Worm (Caenorhabditis elegans) whole organism, mixed stage, embryonic: ENCODE results near the gene spin-2.

ENCODE experiments used
- M03D4.4 ChIP-seq: sonication (generic microtip); optimal IDR thresholded peaks from 2 replicates; lab custom pipeline; 2017; ENCODE audit warnings: mild to moderate bottlenecking, missing genetic modification characterization, missing compliant biosample characterization
- ceh-39 ChIP-seq: fragments of 150-350 bp; optimal IDR thresholded peaks from 2 replicates; lab custom pipeline; 2014; ENCODE audit warnings: missing biosample characterization, missing genetic modification characterization
- ceh-83 ChIP-seq: fragments of 200-800 bp; sonication (Bioruptor generic); optimal IDR thresholded peaks from 2 replicates; lab custom pipeline; 2018; ENCODE audit warnings: mild to moderate bottlenecking, missing genetic modification characterization, missing compliant biosample characterization
- ces-1 ChIP-seq: fragments of 150-350 bp; optimal IDR thresholded peaks from 2 replicates; lab custom pipeline; 2014; ENCODE audit warnings: missing biosample characterization, missing genetic modification reagents, missing genetic modification characterization
- cnd-1 ChIP-seq: fragments of 200-800 bp; sonication (Bioruptor generic); optimal IDR thresholded peaks from 2 replicates; lab custom pipeline; 2018; ENCODE audit warnings: mild to moderate bottlenecking, missing genetic modification characterization, missing compliant biosample characterization
- drap-1 ChIP-seq: fragments of 200-800 bp; sonication (Bioruptor generic); optimal IDR thresholded peaks from 3 replicates; lab custom pipeline; 2018; ENCODE audit warnings: mild to moderate bottlenecking, missing genetic modification characterization, missing compliant biosample characterization
- elt-1 ChIP-seq: sonication (generic microtip); optimal IDR thresholded peaks from 2 replicates; lab custom pipeline; 2017; ENCODE audit warnings: missing genetic modification characterization, mild to moderate bottlenecking, missing compliant biosample characterization, antibody characterized with exemption, moderate library complexity, borderline replicate concordance; ENCODE audit not compliant: insufficient read depth
- elt-3 ChIP-seq: fragments of 150-350 bp; optimal IDR thresholded peaks from 2 replicates; lab custom pipeline; 2014; ENCODE audit warnings: missing biosample characterization, missing genetic modification characterization
- flh-1 ChIP-seq: fragments of 200-800 bp; sonication (Bioruptor generic); optimal IDR thresholded peaks from 2 replicates; lab custom pipeline; 2018; ENCODE audit warnings: mild to moderate bottlenecking, missing genetic modification characterization, moderate library complexity, missing compliant biosample characterization
- ham-2 ChIP-seq: fragments of 200-800 bp; sonication (Bioruptor generic); optimal IDR thresholded peaks from 2 replicates; lab custom pipeline; 2018; ENCODE audit warnings: mild to moderate bottlenecking, missing genetic modification characterization, missing compliant biosample characterization
- hlh-1 ChIP-seq: fragments of 150-350 bp; optimal IDR thresholded peaks from 2 replicates; lab custom pipeline; 2014; ENCODE audit warnings: missing biosample characterization, missing genetic modification reagents, missing genetic modification characterization
- lin-13 ChIP-seq: fragments of 150-350 bp; optimal IDR thresholded peaks from 2 replicates; lab custom pipeline; 2014; ENCODE audit warnings: missing biosample characterization, missing genetic modification characterization
- lin-32 ChIP-seq: fragments of 200-800 bp; sonication (Bioruptor generic); optimal IDR thresholded peaks from 2 replicates; lab custom pipeline; 2018; ENCODE audit warnings: mild to moderate bottlenecking, missing genetic modification characterization, missing compliant biosample characterization
- lsy-2 ChIP-seq: fragments of 150-350 bp; optimal IDR thresholded peaks from 2 replicates; lab custom pipeline; 2014; ENCODE audit warnings: missing biosample characterization, missing genetic modification characterization
- mab-5 ChIP-seq: fragments of 150-350 bp; optimal IDR thresholded peaks from 2 replicates; lab custom pipeline; 2014; ENCODE audit warnings: missing biosample characterization, missing genetic modification characterization
- mep-1 ChIP-seq: fragments of 150-350 bp; optimal IDR thresholded peaks from 2 replicates; lab custom pipeline; 2017; ENCODE audit warnings: missing biosample characterization, missing genetic modification reagents, missing genetic modification characterization, inconsistent platforms
- mls-2 ChIP-seq: sonication (generic microtip); optimal IDR thresholded peaks from 2 replicates; lab custom pipeline; 2016; ENCODE audit warnings: mild to moderate bottlenecking, missing genetic modification characterization, moderate library complexity, missing compliant biosample characterization
- nhr-12 ChIP-seq: fragments of 150-350 bp; optimal IDR thresholded peaks from 2 replicates; lab custom pipeline; 2014; ENCODE audit warnings: missing biosample characterization, missing genetic modification characterization
- nhr-28 ChIP-seq: fragments of 150-350 bp; optimal IDR thresholded peaks from 2 replicates; lab custom pipeline; 2014; ENCODE audit warnings: missing biosample characterization, missing genetic modification characterization
- nhr-76 ChIP-seq: sonication (generic microtip); optimal IDR thresholded peaks from 2 replicates; lab custom pipeline; 2017; ENCODE audit warnings: missing biosample characterization, missing genetic modification characterization
- pha-4 ChIP-seq: fragments of 150-350 bp; optimal IDR thresholded peaks from 2 replicates; lab custom pipeline; 2018; ENCODE audit warnings: missing biosample characterization, missing genetic modification reagents, missing genetic modification characterization
- sem-2 ChIP-seq: fragments of 200-800 bp; sonication (Bioruptor generic); optimal IDR thresholded peaks from 2 replicates; lab custom pipeline; 2018; ENCODE audit warnings: mild to moderate bottlenecking, missing genetic modification characterization, missing compliant biosample characterization
- sptf-1 ChIP-seq: sonication (generic microtip); optimal IDR thresholded peaks from 2 replicates; lab custom pipeline; 2017; ENCODE audit warnings: mild to moderate bottlenecking, missing genetic modification characterization, moderate library complexity, missing compliant biosample characterization
- tbx-8 ChIP-seq: fragments of 200-800 bp; sonication (Bioruptor generic); optimal IDR thresholded peaks from 2 replicates; lab custom pipeline; 2018; ENCODE audit warnings: mild to moderate bottlenecking, missing genetic modification characterization, moderate library complexity, missing compliant biosample characterization
- unc-120 ChIP-seq: sonication (generic microtip); optimal IDR thresholded peaks from 2 replicates; lab custom pipeline; 2017; ENCODE audit warnings: missing genetic modification characterization, missing compliant biosample characterization; ENCODE audit not compliant: poor library complexity, severe bottlenecking
- unc-39 ChIP-seq: fragments of 150-350 bp; optimal IDR thresholded peaks from 2 replicates; lab custom pipeline; 2014; ENCODE audit warnings: missing biosample characterization, missing genetic modification characterization
- unc-62 ChIP-seq: fragments of 150-350 bp; optimal IDR thresholded peaks from 2 replicates; lab custom pipeline; 2014; ENCODE audit warnings: missing biosample characterization, missing genetic modification reagents, missing genetic modification characterization
- zip-8 ChIP-seq: fragments of 150-350 bp; optimal IDR thresholded peaks from 2 replicates; lab custom pipeline; 2014; ENCODE audit warnings: missing biosample characterization, missing genetic modification characterization
- ztf-11 ChIP-seq: fragments of 150-350 bp; optimal IDR thresholded peaks from 2 replicates; lab custom pipeline; 2014; ENCODE audit warnings: missing biosample characterization, missing genetic modification characterization

The spin-2 gene

DNA sequence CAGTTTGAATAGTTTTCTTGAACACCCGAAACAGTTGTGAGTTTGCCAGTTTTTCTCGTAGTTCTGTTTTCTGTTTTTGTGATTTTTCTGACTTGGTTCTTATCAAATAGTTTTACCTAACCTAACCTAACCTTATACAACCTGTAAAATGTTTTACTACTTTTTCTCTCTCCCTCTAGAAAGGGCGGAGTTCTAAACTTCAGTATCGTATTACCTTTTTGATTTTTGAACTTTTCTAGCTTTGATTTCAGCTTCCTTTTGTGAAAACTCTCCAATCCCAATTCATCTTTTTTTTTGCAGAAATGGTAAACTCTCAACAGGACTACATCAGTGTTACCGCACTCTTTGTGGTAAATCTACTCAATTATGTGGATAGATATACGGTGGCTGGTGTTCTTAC is at the start of gene spin-2:
Gene spin-2, plus strand, starts transcription at position 301 of the 400 bp plus-strand sequence.
- no peak for TF ChIP-seq lin-13 (tag; lab: Kevin White, UChicago)
- no peak for TF ChIP-seq ham-2 (GFP tag; lab: Kevin White, UChicago)
- no peak for TF ChIP-seq unc-120 (tag; lab: Kevin White, UChicago)
- no peak for TF ChIP-seq pha-4 (tag; lab: Kevin White, UChicago)
- no peak for TF ChIP-seq mab-5 (tag; lab: Kevin White, UChicago)
- TF ChIP-seq lsy-2 = no peak
- no peak for TF ChIP-seq ces-1 (GFP tag; lab: Kevin White, UChicago)
- TF ChIP-seq drap-1 = no peak
- TF ChIP-seq unc-62 (GFP tag; lab: Kevin White, UChicago) = no peak
- no peak for TF ChIP-seq hlh-1 (tag; lab: Kevin White, UChicago)
- TF ChIP-seq unc-39 (tag; lab: Kevin White, UChicago) = no peak
- TF ChIP-seq elt-3 = no peak
- TF ChIP-seq zip-8 (tag; lab: Kevin White, UChicago) = no peak
- TF ChIP-seq ceh-83 = no peak

DNA sequence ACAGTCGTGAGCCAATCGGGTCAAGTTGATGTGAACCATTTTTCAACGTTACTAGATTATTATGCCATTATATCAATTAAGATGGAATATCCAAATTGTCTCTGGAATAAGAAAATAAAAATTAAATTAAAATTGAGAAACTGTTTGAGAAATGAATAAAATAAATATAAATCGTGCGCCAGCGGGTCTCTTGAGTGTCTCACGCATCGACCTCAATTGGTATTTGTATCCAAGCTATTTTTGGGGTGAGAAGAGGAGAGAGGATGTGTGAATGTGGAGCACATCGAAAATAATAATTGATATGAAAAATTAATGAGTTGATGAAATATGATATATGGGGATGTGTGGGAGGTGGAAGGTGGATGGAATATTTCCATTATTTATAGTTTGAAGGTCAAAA is 47.9 kb upstream of the spin-2 start, which contains the start of gene F49E11.2:
Gene F49E11.2, minus strand, starts transcription at position 101 of the 400 bp plus-strand sequence.
- TF ChIP-seq nhr-76 = no peak
- TF ChIP-seq ceh-39 (tag; lab: Kevin White, UChicago) = no peak

DNA sequence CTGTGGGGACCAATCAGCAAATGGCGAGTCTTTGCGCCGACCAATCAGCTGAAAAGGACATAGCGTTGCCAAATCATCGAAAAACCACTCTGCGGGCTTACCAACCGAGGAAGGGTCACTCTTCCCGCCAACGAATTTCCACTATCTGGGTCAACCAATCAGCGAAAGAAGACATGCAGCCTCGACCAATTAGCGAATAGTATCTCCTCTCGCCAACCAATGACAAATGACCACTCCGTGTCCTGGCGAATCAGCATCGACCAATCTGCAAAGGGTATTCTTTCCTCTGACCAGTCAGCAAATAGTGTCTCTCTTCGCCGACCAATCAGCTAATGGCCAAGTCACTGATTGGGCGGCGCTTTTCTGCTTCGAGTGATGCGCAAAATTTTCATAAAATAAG is 45.3 kb upstream of the spin-2 start:
- TF ChIP-seq sptf-1 (tag; lab: Kevin White, UChicago) (no peak), mep-1 (tag; lab: Kevin White, UChicago) (no peak), sem-2 (GFP tag; lab: Kevin White, UChicago) (no peak), drap-1 (no peak), cnd-1 (tag; lab: Kevin White, UChicago) (no peak), nhr-76 (no peak), lin-32 (no peak), ztf-11 (no peak), elt-3 (no peak), M03D4.4 (tag; lab: Kevin White, UChicago) (no peak)

DNA sequence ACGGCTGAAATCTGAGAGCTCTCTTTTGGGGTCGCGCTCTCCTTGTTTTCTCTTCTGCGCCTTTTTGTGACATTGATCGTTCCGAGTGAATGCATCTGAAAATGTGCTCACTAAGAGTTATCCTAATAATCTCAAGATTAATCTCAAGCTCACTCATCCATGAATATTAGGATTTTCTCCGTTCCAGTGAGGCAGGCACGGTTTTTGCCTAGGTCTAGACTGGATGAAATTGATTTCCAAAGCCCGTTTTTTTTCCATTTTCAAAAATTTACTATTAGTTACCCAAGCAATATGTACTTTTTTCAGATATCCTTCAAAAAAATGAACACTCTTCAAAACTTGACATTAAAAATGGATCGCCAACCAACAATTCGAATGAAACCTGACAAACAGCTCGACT is 44.7 kb upstream of the spin-2 start, which contains the start of gene amt-2:
Gene amt-2, plus strand, starts transcription at position 301 of the 400 bp plus-strand sequence.
- no peak for TF ChIP-seq ceh-39 (tag; lab: Kevin White, UChicago)
- TF ChIP-seq elt-3 = no peak
- no peak for TF ChIP-seq lin-32
- no peak for TF ChIP-seq mls-2 (tag; lab: Kevin White, UChicago)
- TF ChIP-seq sptf-1 (tag; lab: Kevin White, UChicago) = no peak
- TF ChIP-seq sem-2 (GFP tag; lab: Kevin White, UChicago) = no peak
- no peak for TF ChIP-seq lin-13 (tag; lab: Kevin White, UChicago)
- no peak for TF ChIP-seq nhr-28 (tag; lab: Kevin White, UChicago)
- no peak for TF ChIP-seq flh-1 (GFP tag; lab: Kevin White, UChicago)
- TF ChIP-seq unc-39 (tag; lab: Kevin White, UChicago) = no peak
- TF ChIP-seq elt-1 (tag; lab: Kevin White, UChicago) = no peak

DNA sequence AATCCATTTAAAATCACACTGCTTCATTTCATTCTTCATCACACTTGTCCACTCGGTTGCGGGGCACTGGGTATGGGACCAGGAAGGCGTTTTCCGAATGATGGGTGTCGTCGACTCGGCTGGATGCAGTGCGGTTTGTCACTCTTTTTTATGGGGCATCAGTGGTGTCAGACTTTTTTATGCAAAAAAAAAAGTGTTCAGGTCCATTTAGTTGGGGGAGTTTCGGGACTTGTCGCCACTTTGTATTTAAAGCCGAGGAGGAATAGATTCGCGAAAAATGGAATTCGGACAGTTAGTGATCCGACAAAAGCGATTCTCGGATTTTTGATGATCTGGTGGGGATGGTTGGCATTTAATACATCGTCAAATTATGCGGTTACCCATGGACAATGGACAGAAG is 41.8 kb upstream of the spin-2 start:
- no peak for TF ChIP-seq nhr-76
- no peak for TF ChIP-seq nhr-12 (tag; lab: Kevin White, UChicago)
- no peak for TF ChIP-seq unc-120 (tag; lab: Kevin White, UChicago)
- no peak for TF ChIP-seq flh-1 (GFP tag; lab: Kevin White, UChicago)
- no peak for TF ChIP-seq M03D4.4 (tag; lab: Kevin White, UChicago)
- TF ChIP-seq sptf-1 (tag; lab: Kevin White, UChicago) = no peak
- TF ChIP-seq drap-1 = no peak
- no peak for TF ChIP-seq unc-62 (GFP tag; lab: Kevin White, UChicago)
- TF ChIP-seq tbx-8 (GFP tag; lab: Kevin White, UChicago) = no peak
- no peak for TF ChIP-seq mep-1 (tag; lab: Kevin White, UChicago)

DNA sequence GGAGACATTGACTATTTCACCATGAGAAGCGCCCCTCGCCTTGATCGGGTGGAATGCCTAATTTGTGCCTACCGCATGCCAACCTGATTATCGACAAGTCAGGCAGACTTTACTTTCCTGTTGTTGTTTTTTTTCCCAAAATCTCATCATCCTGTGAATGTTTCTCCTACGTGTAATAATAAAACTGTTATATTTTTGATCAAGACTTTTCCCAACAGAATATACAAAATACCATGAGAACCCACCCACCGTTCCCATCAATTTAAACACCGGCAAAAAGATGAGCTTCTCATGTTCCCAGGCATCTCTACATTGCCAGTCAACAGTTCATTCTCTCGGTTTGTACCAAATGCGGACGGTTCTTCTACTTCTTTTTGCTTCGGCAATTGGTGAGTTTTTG is 40.0 kb upstream of the spin-2 start, which contains the start of gene scl-9:
Gene scl-9, plus strand, starts transcription at position 301 of the 400 bp plus-strand sequence.
- TF ChIP-seq lsy-2 (no peak), tbx-8 (GFP tag; lab: Kevin White, UChicago) (no peak), mls-2 (tag; lab: Kevin White, UChicago) (no peak), lin-32 (no peak)
